Fruit fly (Drosophila melanogaster) whole organism, embryonic: ENCODE results near the gene Pcyt1.

ENCODE experiments used
- Ada2b ChIP-seq: fragments of 200-800 bp; sonication (Bioruptor generic); IDR thresholded peaks from 2 replicates; pipeline ENCODE4 v1.3.6; 2022; ENCODE audit warnings: missing biosample characterization, missing genetic modification characterization
- Antp ChIP-seq: fragments of 200-800 bp; sonication (Bioruptor generic); optimal IDR thresholded peaks from 3 replicates; lab custom pipeline; 2016; ENCODE audit warnings: missing biosample characterization, missing genetic modification characterization
- CG11085 ChIP-seq: fragments of 200-800 bp; sonication (Bioruptor generic); IDR thresholded peaks from 2 replicates; pipeline ENCODE4 v1.3.6; 2022; ENCODE audit warnings: missing biosample characterization, missing genetic modification characterization
- CG11695 ChIP-seq: fragments of 200-800 bp; sonication (Bioruptor generic); IDR thresholded peaks from 3 replicates; pipeline ENCODE4 v1.3.6; 2022; ENCODE audit warnings: missing biosample characterization, missing genetic modification characterization
- CG12769 ChIP-seq: fragments of 200-800 bp; sonication (Bioruptor generic); optimal IDR thresholded peaks from 2 replicates; lab custom pipeline; 2019; ENCODE audit warnings: missing biosample characterization, mild to moderate bottlenecking, missing genetic modification characterization, moderate library complexity
- CG13424 ChIP-seq: fragments of 200-800 bp; sonication (Bioruptor generic); optimal IDR thresholded peaks from 2 replicates; lab custom pipeline; 2019; ENCODE audit warnings: missing biosample characterization, mild to moderate bottlenecking, missing genetic modification characterization, moderate library complexity
- CG14965 ChIP-seq: fragments of 200-800 bp; sonication (Bioruptor generic); optimal IDR thresholded peaks from 2 replicates; lab custom pipeline; 2016; ENCODE audit warnings: missing biosample characterization, missing genetic modification characterization, borderline replicate concordance
- CG17328 ChIP-seq: fragments of 200-800 bp; sonication (Bioruptor generic); IDR thresholded peaks from 2 replicates; pipeline ENCODE4 v1.3.6; 2022; ENCODE audit warnings: missing biosample characterization, missing genetic modification characterization
- CG17912 ChIP-seq: fragments of 200-800 bp; sonication (Bioruptor generic); optimal IDR thresholded peaks from 2 replicates; lab custom pipeline; 2018; ENCODE audit warnings: missing biosample characterization, mild to moderate bottlenecking, missing genetic modification characterization
- CG18764 ChIP-seq: fragments of 200-800 bp; sonication (Bioruptor generic); optimal IDR thresholded peaks from 3 replicates; lab custom pipeline; 2016; ENCODE audit warnings: missing biosample characterization, missing genetic modification characterization
- CG2875 ChIP-seq: fragments of 200-800 bp; sonication (Bioruptor generic); optimal IDR thresholded peaks from 2 replicates; lab custom pipeline; 2017; ENCODE audit warnings: missing biosample characterization, mild to moderate bottlenecking, missing genetic modification characterization, missing genetic modification reagents
- CG3281 ChIP-seq: fragments of 200-800 bp; sonication (Bioruptor generic); optimal IDR thresholded peaks from 3 replicates; lab custom pipeline; 2017; ENCODE audit warnings: missing biosample characterization, mild to moderate bottlenecking, missing genetic modification characterization
- CG34224 ChIP-seq: fragments of 200-800 bp; sonication (Bioruptor generic); IDR thresholded peaks from 3 replicates; pipeline ENCODE4 v1.3.6; 2022; ENCODE audit warnings: missing biosample characterization, missing genetic modification characterization; ENCODE audit not compliant: partially characterized antibody
- CG3726 ChIP-seq: fragments of 200-800 bp; sonication (Bioruptor generic); IDR thresholded peaks from 3 replicates; pipeline ENCODE4, ENCODE4 v1.3.6; 2022; ENCODE audit warnings: missing biosample characterization, missing genetic modification characterization
- CG4707 ChIP-seq: fragments of 200-800 bp; sonication (Bioruptor generic); optimal IDR thresholded peaks from 2 replicates; lab custom pipeline; 2018; ENCODE audit warnings: missing biosample characterization, mild to moderate bottlenecking, missing genetic modification characterization, moderate library complexity
- CG6683 ChIP-seq: fragments of 200-800 bp; sonication (Bioruptor generic); optimal IDR thresholded peaks from 2 replicates; lab custom pipeline; 2017; ENCODE audit warnings: missing biosample characterization, mild to moderate bottlenecking, missing genetic modification characterization, missing genetic modification reagents
- CG6791 ChIP-seq: fragments of 200-800 bp; sonication (Bioruptor generic); IDR thresholded peaks from 3 replicates; pipeline ENCODE4 v1.3.6; 2022; ENCODE audit warnings: missing biosample characterization, missing genetic modification characterization; ENCODE audit not compliant: partially characterized antibody
- CG7928 ChIP-seq: fragments of 200-800 bp; sonication (Bioruptor generic); optimal IDR thresholded peaks from 2 replicates; lab custom pipeline; 2017; ENCODE audit warnings: missing biosample characterization, mild to moderate bottlenecking, missing genetic modification characterization
- Camta ChIP-seq: fragments of 200-800 bp; sonication (Bioruptor generic); optimal IDR thresholded peaks from 2 replicates; lab custom pipeline; 2016; ENCODE audit warnings: missing biosample characterization, missing genetic modification characterization
- D19B ChIP-seq: fragments of 200-800 bp; sonication (Bioruptor generic); optimal IDR thresholded peaks from 2 replicates; lab custom pipeline; 2017; ENCODE audit warnings: missing biosample characterization, mild to moderate bottlenecking, missing genetic modification characterization
- Dfd ChIP-seq, 2 experiments: fragments of >200 bp; optimal IDR thresholded peaks; 2 replicates each; lab custom pipeline; 2017; ENCODE audit warnings: missing biosample characterization in 2 of 2, missing genetic modification characterization in 2 of 2
- Hmr ChIP-seq: fragments of 200-800 bp; sonication (Bioruptor generic); optimal IDR thresholded peaks from 3 replicates; lab custom pipeline; 2017; ENCODE audit warnings: mild to moderate bottlenecking, missing biosample characterization, missing genetic modification reagents, missing genetic modification characterization
- Hr39 ChIP-seq: fragments of >200 bp; optimal IDR thresholded peaks from 2 replicates; lab custom pipeline; 2017
- Jarid2 ChIP-seq: fragments of 200-800 bp; sonication (Bioruptor generic); optimal IDR thresholded peaks from 3 replicates; lab custom pipeline; 2017; ENCODE audit warnings: mild to moderate bottlenecking, missing biosample characterization, missing genetic modification reagents, missing genetic modification characterization
- MBD-R2 ChIP-seq: fragments of 200-800 bp; sonication (Bioruptor generic); IDR thresholded peaks from 2 replicates; pipeline ENCODE4 v1.3.6; 2022; ENCODE audit warnings: missing biosample characterization, missing genetic modification characterization
- MTF-1 ChIP-seq: fragments of 200-800 bp; sonication (Bioruptor generic); optimal IDR thresholded peaks from 2 replicates; lab custom pipeline; 2018; ENCODE audit warnings: missing biosample characterization, mild to moderate bottlenecking, missing genetic modification characterization, borderline replicate concordance
- Nf-YA ChIP-seq: fragments of 200-800 bp; sonication (Bioruptor generic); IDR thresholded peaks from 2 replicates; pipeline ENCODE4 v1.3.6; 2022; ENCODE audit warnings: missing biosample characterization, missing genetic modification characterization
- Nf-YB ChIP-seq: fragments of 200-800 bp; sonication (Bioruptor generic); optimal IDR thresholded peaks from 3 replicates; lab custom pipeline; 2019; ENCODE audit warnings: missing biosample characterization, mild to moderate bottlenecking, missing genetic modification characterization, moderate library complexity
- Sox100B ChIP-seq: fragments of 200-800 bp; sonication (Bioruptor generic); optimal IDR thresholded peaks from 3 replicates; lab custom pipeline; 2018; ENCODE audit warnings: missing biosample characterization, mild to moderate bottlenecking, missing genetic modification characterization
- Sox102F ChIP-seq: fragments of 200-800 bp; sonication (Bioruptor generic); optimal IDR thresholded peaks from 2 replicates; lab custom pipeline; 2018; ENCODE audit warnings: missing biosample characterization, mild to moderate bottlenecking, missing genetic modification characterization, moderate library complexity
- Spps ChIP-seq: fragments of 200-800 bp; sonication (Bioruptor generic); optimal IDR thresholded peaks from 2 replicates; lab custom pipeline; 2018; ENCODE audit warnings: missing biosample characterization, mild to moderate bottlenecking, missing genetic modification characterization
- Sry-β ChIP-seq: fragments of 200-800 bp; sonication (Bioruptor generic); optimal IDR thresholded peaks from 2 replicates; lab custom pipeline; 2018; ENCODE audit warnings: missing biosample characterization, mild to moderate bottlenecking, missing genetic modification characterization, moderate library complexity
- Trl ChIP-seq, 3 experiments: fragments of >200 bp in 2 of 3; fragments of 200-800 bp in 1 of 3; sonication (Bioruptor generic) in 1 of 3; optimal IDR thresholded peaks; 2 replicates in 1 of 3; 3 replicates in 2 of 3; lab custom pipeline; 2016 to 2017; ENCODE audit warnings: missing biosample characterization in 1 of 3, missing genetic modification characterization in 1 of 3
- cwo ChIP-seq: fragments of 200-800 bp; sonication (Bioruptor generic); optimal IDR thresholded peaks from 3 replicates; lab custom pipeline; 2017; ENCODE audit warnings: missing biosample characterization, missing genetic modification characterization, mild to moderate bottlenecking, moderate library complexity, missing genetic modification reagents
- fu2 ChIP-seq: fragments of 200-800 bp; sonication (Bioruptor generic); optimal IDR thresholded peaks from 2 replicates; lab custom pipeline; 2016; ENCODE audit warnings: missing biosample characterization, missing genetic modification characterization
- gcm ChIP-seq: fragments of 200-800 bp; sonication (Bioruptor generic); optimal IDR thresholded peaks from 2 replicates; lab custom pipeline; 2019; ENCODE audit warnings: missing biosample characterization, mild to moderate bottlenecking, missing genetic modification characterization, moderate library complexity
- jing ChIP-seq: fragments of 200-800 bp; sonication (Bioruptor generic); optimal IDR thresholded peaks from 2 replicates; lab custom pipeline; 2018; ENCODE audit warnings: missing biosample characterization, mild to moderate bottlenecking, missing genetic modification characterization
- ken ChIP-seq: fragments of 200-800 bp; sonication (Bioruptor generic); IDR thresholded peaks from 3 replicates; pipeline ENCODE4 v1.3.6; 2022; ENCODE audit warnings: missing biosample characterization, missing genetic modification characterization
- knrl ChIP-seq: fragments of 200-800 bp; sonication (Bioruptor generic); IDR thresholded peaks from 3 replicates; pipeline ENCODE4 v1.3.6; 2022; ENCODE audit warnings: missing biosample characterization, missing genetic modification characterization; ENCODE audit not compliant: partially characterized antibody
- nmo ChIP-seq: fragments of 200-800 bp; sonication (Bioruptor generic); optimal IDR thresholded peaks from 2 replicates; lab custom pipeline; 2018; ENCODE audit warnings: missing biosample characterization, mild to moderate bottlenecking, missing genetic modification characterization, moderate library complexity
- p53 ChIP-seq: fragments of 200-800 bp; sonication (Bioruptor generic); optimal IDR thresholded peaks from 2 replicates; lab custom pipeline; 2016; ENCODE audit warnings: missing biosample characterization, missing genetic modification characterization
- pho ChIP-seq: fragments of 200-800 bp; sonication (Bioruptor generic); optimal IDR thresholded peaks from 2 replicates; lab custom pipeline; 2016; ENCODE audit warnings: missing biosample characterization, missing genetic modification characterization
- schlank ChIP-seq: fragments of 200-800 bp; sonication (Bioruptor generic); optimal IDR thresholded peaks from 2 replicates; lab custom pipeline; 2018; ENCODE audit warnings: missing biosample characterization, mild to moderate bottlenecking, missing genetic modification characterization
- slou ChIP-seq: fragments of 200-800 bp; sonication (Bioruptor generic); optimal IDR thresholded peaks from 3 replicates; lab custom pipeline; 2016; ENCODE audit warnings: missing biosample characterization, missing genetic modification characterization
- ssp ChIP-seq: fragments of 200-800 bp; sonication (Bioruptor generic); IDR thresholded peaks from 2 replicates; pipeline ENCODE4 v1.3.6; 2022; ENCODE audit warnings: missing biosample characterization, missing genetic modification characterization
- tll ChIP-seq, 2 experiments: fragments of 200-800 bp in 1 of 2; fragments of >200 bp in 1 of 2; sonication (Bioruptor generic) in 1 of 2; optimal IDR thresholded peaks; 2 replicates each; lab custom pipeline; 2017 to 2019; ENCODE audit warnings: missing biosample characterization in 2 of 2, missing genetic modification characterization in 2 of 2, mild to moderate bottlenecking in 1 of 2, moderate library complexity in 1 of 2
- tup ChIP-seq: fragments of 200-800 bp; sonication (Bioruptor generic); optimal IDR thresholded peaks from 2 replicates; lab custom pipeline; 2016; ENCODE audit warnings: missing biosample characterization, mild to moderate bottlenecking, missing genetic modification characterization, moderate library complexity
- vnd ChIP-seq: fragments of 200-800 bp; sonication (Bioruptor generic); IDR thresholded peaks from 3 replicates; pipeline ENCODE4 v1.3.6; 2022; ENCODE audit warnings: missing biosample characterization, missing genetic modification characterization; ENCODE audit not compliant: partially characterized antibody

The Pcyt1 gene

dm6 chr3L:1515820-1516540 is 29.9 kb upstream of the Pcyt1 start (continued):
- peak; percentile 76 for TF ChIP-seq CG13424 (tag; lab: Kevin White, UChicago)
- peak; percentile 80 for TF ChIP-seq Sox102F (GFP tag; lab: Kevin White, UChicago)
- TF ChIP-seq schlank, result no peak
- peak; percentile 69 for TF ChIP-seq gcm (GFP tag; lab: Kevin White, UChicago)
- TF ChIP-seq p53 (GFP tag; lab: Kevin White, UChicago), result no peak
- peak; percentile 18 to 37 for TF ChIP-seq Trl (optimal IDR thresholded peaks at IDR 0.05; lab: Kevin White, UChicago)
- peak; percentile 61 for TF ChIP-seq Trl (GFP tag; optimal IDR thresholded peaks at IDR 0.05; lab: Kevin White, UChicago)
- TF ChIP-seq Dfd (GFP tag; optimal IDR thresholded peaks at IDR 0.05; lab: Kevin White, UChicago), result no peak
- TF ChIP-seq CG3281 (GFP tag; lab: Kevin White, UChicago), result peak; percentile 42
- TF ChIP-seq MBD-R2, result no peak
- TF ChIP-seq CG14965 (GFP tag; lab: Kevin White, UChicago), result no peak
- no peak for TF ChIP-seq tup
- peak; percentile 56; the same call in 1 of the 3 replicates for TF ChIP-seq ken (GFP tag; lab: Robert Waterston, UW)
- peak; percentile 33 for TF ChIP-seq CG18764 (GFP tag; lab: Kevin White, UChicago)
- TF ChIP-seq Antp (GFP tag; lab: Kevin White, UChicago), result peak; percentile 68
- TF ChIP-seq CG34224 (GFP tag; lab: Robert Waterston, UW), result no peak
- TF ChIP-seq vnd (GFP tag; lab: Robert Waterston, UW), result no peak
- TF ChIP-seq knrl (GFP tag; lab: Robert Waterston, UW), result no peak
- TF ChIP-seq CG11695, result peak; percentile 72
- no peak for TF ChIP-seq slou (GFP tag; lab: Kevin White, UChicago)
- no peak for TF ChIP-seq cwo
- no peak for TF ChIP-seq CG6683 (GFP tag; lab: Kevin White, UChicago)
- TF ChIP-seq Camta (GFP tag; lab: Kevin White, UChicago), result peak; percentile 60
- TF ChIP-seq CG4707 (GFP tag; lab: Kevin White, UChicago), result peak; percentile 34
- TF ChIP-seq ssp (GFP tag; lab: Robert Waterston, UW), result peak; percentile 41; the same call in 1 of the 2 replicates
- no peak for TF ChIP-seq D19B (GFP tag; lab: Kevin White, UChicago)
- peak; percentile 24 for TF ChIP-seq fu2 (GFP tag; lab: Kevin White, UChicago)
- TF ChIP-seq CG6791 (GFP tag; lab: Robert Waterston, UW), result no peak
- no peak for TF ChIP-seq CG11085 (GFP tag; lab: Robert Waterston, UW)
- TF ChIP-seq Sox100B (GFP tag; lab: Kevin White, UChicago), result peak; percentile 83
- TF ChIP-seq CG7928 (GFP tag; lab: Kevin White, UChicago), result no peak
- no peak for TF ChIP-seq Nf-YA (GFP tag; lab: Robert Waterston, UW)
- peak; percentile 51 for TF ChIP-seq jing (GFP tag; lab: Kevin White, UChicago)
- peak; percentile 40 for TF ChIP-seq pho (GFP tag; lab: Kevin White, UChicago)
- no peak for TF ChIP-seq Sry-β (GFP tag; lab: Kevin White, UChicago)
- peak; percentile 74 for TF ChIP-seq CG17328
- no peak for TF ChIP-seq tll (GFP tag; optimal IDR thresholded peaks at IDR 0.05; lab: Kevin White, UChicago)
- TF ChIP-seq MTF-1 (GFP tag; lab: Kevin White, UChicago), result no peak
- TF ChIP-seq CG2875, result peak; percentile 68
- peak; percentile 39 for TF ChIP-seq CG12769
- no peak for TF ChIP-seq Hr39 (lab: Kevin White, UChicago)
- TF ChIP-seq CG3726 (GFP tag; lab: Robert Waterston, UW), result no peak
- TF ChIP-seq nmo (GFP tag; lab: Kevin White, UChicago), result peak; percentile 85
- TF ChIP-seq Jarid2 (GFP tag; lab: Kevin White, UChicago), result peak; percentile 8
- peak; percentile 33 for TF ChIP-seq Nf-YB (GFP tag; lab: Kevin White, UChicago)
- peak; percentile 66 for TF ChIP-seq Ada2b (GFP tag; lab: Robert Waterston, UW)
- TF ChIP-seq CG17912 (GFP tag; lab: Kevin White, UChicago), result no peak
- TF ChIP-seq Spps (tag; lab: Kevin White, UChicago), result peak; percentile 35
- peak; percentile 50 for TF ChIP-seq Hmr
